Fruit fly (Drosophila melanogaster) whole organism, embryonic: ENCODE results near the gene D12.

Experiments used
- Ada2b ChIP-seq: fragments of 200-800 bp; sonication (Bioruptor generic); IDR thresholded peaks from 2 replicates; pipeline ENCODE4 v1.3.6; 2022; ENCODE audit warnings: missing biosample characterization, missing genetic modification characterization
- Blimp-1 ChIP-seq: fragments of 200-800 bp; sonication (Bioruptor generic); optimal IDR thresholded peaks from 3 replicates; lab custom pipeline; 2018; ENCODE audit warnings: missing biosample characterization, missing genetic modification characterization, mild to moderate bottlenecking, moderate library complexity, missing genetic modification reagents
- BtbVII ChIP-seq: fragments of 200-800 bp; sonication (Bioruptor generic); optimal IDR thresholded peaks from 3 replicates; lab custom pipeline; 2017; ENCODE audit warnings: missing biosample characterization, mild to moderate bottlenecking, missing genetic modification characterization
- CG10565 ChIP-seq: fragments of 200-800 bp; sonication (Bioruptor generic); optimal IDR thresholded peaks from 3 replicates; lab custom pipeline; 2016; ENCODE audit warnings: missing biosample characterization, mild to moderate bottlenecking, missing genetic modification characterization
- CG11560 ChIP-seq: fragments of 200-800 bp; sonication (Bioruptor generic); IDR thresholded peaks from 3 replicates; pipeline ENCODE4 v1.3.6; 2022; ENCODE audit warnings: missing biosample characterization, missing genetic modification characterization
- CG11723 ChIP-seq: fragments of 200-800 bp; sonication (Bioruptor generic); optimal IDR thresholded peaks from 2 replicates; lab custom pipeline; 2017; ENCODE audit warnings: missing biosample characterization, mild to moderate bottlenecking, missing genetic modification characterization
- CG12071 ChIP-seq: fragments of 200-800 bp; sonication (Bioruptor generic); optimal IDR thresholded peaks from 3 replicates; lab custom pipeline; 2018; ENCODE audit warnings: missing biosample characterization, mild to moderate bottlenecking, missing genetic modification characterization
- CG12155 ChIP-seq: fragments of 200-800 bp; sonication (Bioruptor generic); optimal IDR thresholded peaks from 3 replicates; lab custom pipeline; 2016; ENCODE audit warnings: missing biosample characterization, missing genetic modification characterization
- CG13287 ChIP-seq: fragments of 200-800 bp; sonication (Bioruptor generic); IDR thresholded peaks from 2 replicates; pipeline ENCODE4 v1.3.6; 2022; ENCODE audit warnings: missing biosample characterization, missing genetic modification characterization; ENCODE audit not compliant: partially characterized antibody
- CG14860 ChIP-seq: fragments of 200-800 bp; sonication (Bioruptor generic); IDR thresholded peaks from 3 replicates; pipeline ENCODE4 v1.3.6; 2022; ENCODE audit warnings: missing biosample characterization, missing genetic modification characterization; ENCODE audit not compliant: partially characterized antibody
- CG15011 ChIP-seq: fragments of 200-800 bp; sonication (Bioruptor generic); optimal IDR thresholded peaks from 3 replicates; lab custom pipeline; 2018; ENCODE audit warnings: missing biosample characterization, mild to moderate bottlenecking, missing genetic modification characterization
- CG15269 ChIP-seq: fragments of 200-800 bp; sonication (Bioruptor generic); optimal IDR thresholded peaks from 2 replicates; lab custom pipeline; 2018; ENCODE audit warnings: missing biosample characterization, mild to moderate bottlenecking, missing genetic modification characterization, moderate library complexity
- CG1529 ChIP-seq: fragments of 200-800 bp; sonication (Bioruptor generic); optimal IDR thresholded peaks from 3 replicates; lab custom pipeline; 2018; ENCODE audit warnings: missing biosample characterization, missing genetic modification characterization
- CG16813 ChIP-seq: fragments of 200-800 bp; sonication (Bioruptor generic); IDR thresholded peaks from 3 replicates; pipeline ENCODE4 v1.3.6; 2022; ENCODE audit warnings: missing biosample characterization, missing genetic modification characterization; ENCODE audit not compliant: partially characterized antibody
- CG2116 ChIP-seq: fragments of 200-800 bp; sonication (Bioruptor generic); optimal IDR thresholded peaks from 3 replicates; lab custom pipeline; 2018; ENCODE audit warnings: missing biosample characterization, mild to moderate bottlenecking, missing genetic modification characterization
- CG4424 ChIP-seq: fragments of 200-800 bp; sonication (Bioruptor generic); optimal IDR thresholded peaks from 3 replicates; lab custom pipeline; 2016; ENCODE audit warnings: missing biosample characterization, missing genetic modification characterization
- CG6765 ChIP-seq: fragments of 200-800 bp; sonication (Bioruptor generic); optimal IDR thresholded peaks from 3 replicates; lab custom pipeline; 2017; ENCODE audit warnings: missing biosample characterization, mild to moderate bottlenecking, missing genetic modification characterization
- CG6791 ChIP-seq: fragments of 200-800 bp; sonication (Bioruptor generic); IDR thresholded peaks from 3 replicates; pipeline ENCODE4 v1.3.6; 2022; ENCODE audit warnings: missing biosample characterization, missing genetic modification characterization; ENCODE audit not compliant: partially characterized antibody
- D ChIP-seq, 2 experiments: fragments of 200-800 bp in 1 of 2; fragments of >200 bp in 1 of 2; sonication (Bioruptor generic) in 1 of 2; optimal IDR thresholded peaks; 2 replicates in 1 of 2; 3 replicates in 1 of 2; lab custom pipeline; 2017; ENCODE audit warnings: mild to moderate bottlenecking in 1 of 2, missing biosample characterization in 1 of 2, missing genetic modification characterization in 1 of 2, missing genetic modification reagents in 1 of 2
- Dp ChIP-seq: fragments of 200-800 bp; sonication (Bioruptor generic); optimal IDR thresholded peaks from 2 replicates; lab custom pipeline; 2018; ENCODE audit warnings: missing biosample characterization, mild to moderate bottlenecking, missing genetic modification characterization, moderate library complexity
- Dref ChIP-seq: fragments of 200-800 bp; sonication (Bioruptor generic); IDR thresholded peaks from 2 replicates; pipeline ENCODE4 v1.3.6; 2022; ENCODE audit warnings: missing biosample characterization, missing genetic modification characterization
- Hey ChIP-seq: fragments of 200-800 bp; sonication (Bioruptor generic); optimal IDR thresholded peaks from 3 replicates; lab custom pipeline; 2018; ENCODE audit warnings: missing biosample characterization, mild to moderate bottlenecking, missing genetic modification characterization
- Hr39 ChIP-seq: fragments of >200 bp; optimal IDR thresholded peaks from 2 replicates; lab custom pipeline; 2017
- Med ChIP-seq: fragments of 200-800 bp; sonication (Bioruptor generic); peaks from one replicate; lab custom pipeline; 2016; ENCODE audit warnings: missing biosample characterization, missing genetic modification characterization, mild to moderate bottlenecking, inconsistent platforms, moderate library complexity
- Myb ChIP-seq: fragments of 200-800 bp; sonication (Bioruptor generic); optimal IDR thresholded peaks from 2 replicates; lab custom pipeline; 2016; ENCODE audit warnings: missing biosample characterization, missing genetic modification characterization
- Nf-YA ChIP-seq: fragments of 200-800 bp; sonication (Bioruptor generic); IDR thresholded peaks from 2 replicates; pipeline ENCODE4 v1.3.6; 2022; ENCODE audit warnings: missing biosample characterization, missing genetic modification characterization
- NfI ChIP-seq: fragments of 200-800 bp; sonication (Bioruptor generic); optimal IDR thresholded peaks from 3 replicates; lab custom pipeline; 2018; ENCODE audit warnings: missing biosample characterization, mild to moderate bottlenecking, missing genetic modification characterization, moderate library complexity
- Pdp1 ChIP-seq, 2 experiments: fragments of 200-800 bp; sonication (Bioruptor generic); optimal IDR thresholded peaks; 3 replicates each; lab custom pipeline; 2016; ENCODE audit warnings: missing biosample characterization in 2 of 2, missing genetic modification characterization in 2 of 2, mild to moderate bottlenecking in 1 of 2, moderate library complexity in 1 of 2
- Sin3A ChIP-seq: fragments of >200 bp; optimal IDR thresholded peaks from 2 replicates; lab custom pipeline; 2018
- ash1 ChIP-seq: fragments of 200-800 bp; sonication (Bioruptor generic); optimal IDR thresholded peaks from 2 replicates; lab custom pipeline; 2018; ENCODE audit warnings: missing biosample characterization, mild to moderate bottlenecking, missing genetic modification characterization
- br ChIP-seq: fragments of >200 bp; optimal IDR thresholded peaks from 2 replicates; lab custom pipeline; 2017
- crp ChIP-seq, 2 experiments: fragments of 200-800 bp; sonication (Bioruptor generic); optimal IDR thresholded peaks; 2 replicates in 1 of 2; 3 replicates in 1 of 2; lab custom pipeline; 2017; ENCODE audit warnings: missing biosample characterization in 2 of 2, missing genetic modification characterization in 2 of 2, mild to moderate bottlenecking in 1 of 2, moderate library complexity in 1 of 2
- danr ChIP-seq: fragments of 200-800 bp; sonication (Bioruptor generic); IDR thresholded peaks from 2 replicates; pipeline ENCODE4 v1.3.6; 2022; ENCODE audit warnings: missing biosample characterization, missing genetic modification characterization
- dysf ChIP-seq: fragments of 200-800 bp; sonication (Bioruptor generic); IDR thresholded peaks from 3 replicates; pipeline ENCODE4 v1.3.6; 2022; ENCODE audit warnings: missing biosample characterization, missing genetic modification characterization
- hth ChIP-seq: fragments of >200 bp; optimal IDR thresholded peaks from 2 replicates; lab custom pipeline; 2017; ENCODE audit warnings: inconsistent platforms
- jigr1 ChIP-seq: fragments of 200-800 bp; sonication (Bioruptor generic); IDR thresholded peaks from 3 replicates; pipeline ENCODE4 v1.3.6; 2022; ENCODE audit warnings: missing biosample characterization, missing genetic modification characterization
- ken ChIP-seq: fragments of 200-800 bp; sonication (Bioruptor generic); IDR thresholded peaks from 3 replicates; pipeline ENCODE4 v1.3.6; 2022; ENCODE audit warnings: missing biosample characterization, missing genetic modification characterization
- lola ChIP-seq, 3 experiments: fragments of >200 bp in 2 of 3; fragments of 200-800 bp in 1 of 3; sonication (Bioruptor generic) in 1 of 3; optimal IDR thresholded peaks; 2 replicates each; lab custom pipeline; 2017 to 2019; ENCODE audit warnings: missing biosample characterization in 3 of 3, missing genetic modification characterization in 3 of 3, mild to moderate bottlenecking in 1 of 3, moderate library complexity in 1 of 3
- maf-S ChIP-seq: fragments of 200-800 bp; sonication (Bioruptor generic); optimal IDR thresholded peaks from 2 replicates; lab custom pipeline; 2016; ENCODE audit warnings: missing biosample characterization, missing genetic modification characterization
- mirr ChIP-seq: fragments of 200-800 bp; sonication (Bioruptor generic); optimal IDR thresholded peaks from 3 replicates; lab custom pipeline; 2018; ENCODE audit warnings: missing biosample characterization, mild to moderate bottlenecking, missing genetic modification characterization
- pita ChIP-seq: fragments of 200-800 bp; sonication (Bioruptor generic); optimal IDR thresholded peaks from 2 replicates; lab custom pipeline; 2017; ENCODE audit warnings: missing biosample characterization, mild to moderate bottlenecking, missing genetic modification characterization
- salm ChIP-seq: fragments of 200-800 bp; sonication (Bioruptor generic); optimal IDR thresholded peaks from 2 replicates; lab custom pipeline; 2018; ENCODE audit warnings: missing biosample characterization, mild to moderate bottlenecking, missing genetic modification characterization
- schlank ChIP-seq: fragments of 200-800 bp; sonication (Bioruptor generic); optimal IDR thresholded peaks from 2 replicates; lab custom pipeline; 2018; ENCODE audit warnings: missing biosample characterization, mild to moderate bottlenecking, missing genetic modification characterization
- sim ChIP-seq: fragments of 200-800 bp; sonication (Bioruptor generic); IDR thresholded peaks from 2 replicates; pipeline ENCODE4 v1.3.6; 2022; ENCODE audit warnings: missing biosample characterization, missing genetic modification characterization
- trem ChIP-seq: fragments of 200-800 bp; optimal IDR thresholded peaks from 3 replicates; lab custom pipeline; 2019; ENCODE audit warnings: missing biosample characterization, mild to moderate bottlenecking, missing genetic modification characterization, moderate library complexity
- unpg ChIP-seq: fragments of 200-800 bp; sonication (Bioruptor generic); optimal IDR thresholded peaks from 3 replicates; lab custom pipeline; 2018; ENCODE audit warnings: missing biosample characterization, mild to moderate bottlenecking, missing genetic modification characterization, moderate library complexity
- vfl ChIP-seq: fragments of 200-800 bp; sonication (Bioruptor generic); optimal IDR thresholded peaks from 2 replicates; lab custom pipeline; 2016; ENCODE audit warnings: missing biosample characterization, missing genetic modification characterization

The D12 gene

DNA sequence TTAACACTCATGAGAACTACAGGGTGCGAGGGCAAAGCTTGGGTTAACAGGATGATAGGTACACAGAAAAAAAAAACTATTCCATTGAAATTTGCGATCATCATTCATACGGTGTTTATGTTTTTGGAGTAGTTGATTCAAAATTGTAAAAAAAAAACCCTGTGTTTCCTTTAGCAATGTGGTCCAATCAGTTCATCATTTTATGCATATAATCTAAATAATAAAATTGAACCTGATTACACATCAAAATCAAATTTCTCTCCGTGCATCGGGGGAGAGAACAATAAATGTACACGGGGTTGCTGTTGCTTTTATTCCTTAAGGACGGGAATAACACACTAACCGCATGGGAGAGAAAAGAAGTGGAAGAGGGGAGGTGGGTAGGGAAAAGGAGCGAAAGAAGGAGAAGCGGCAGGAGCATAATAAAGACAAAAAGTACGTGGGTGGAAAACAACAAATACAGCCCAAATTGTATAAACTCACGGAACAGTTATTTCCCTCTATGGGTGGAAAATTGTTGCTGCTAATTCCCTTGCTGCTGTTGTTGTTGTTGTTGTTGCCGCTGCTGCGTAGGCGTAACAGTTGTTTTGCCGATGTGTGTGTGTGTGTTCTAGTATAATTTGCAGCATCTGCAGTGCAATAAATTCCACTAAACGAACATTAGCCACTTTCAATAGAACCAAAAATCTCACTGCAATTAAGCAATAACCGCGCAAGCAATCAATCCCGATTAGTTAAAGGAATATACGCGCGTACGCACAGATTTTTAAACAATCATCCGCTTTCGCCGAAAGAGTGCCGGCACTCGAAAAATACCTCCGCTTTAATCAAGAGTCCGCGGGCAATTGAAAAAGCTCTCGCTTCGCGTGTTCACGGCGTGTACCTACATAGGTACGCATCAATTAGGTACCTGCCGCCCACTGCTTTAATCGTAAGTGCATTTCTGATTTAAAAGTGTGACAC is 26.3 kb upstream of the D12 start, which contains the start of gene Agpat2 (continued):
- no peak for TF ChIP-seq D (optimal IDR thresholded peaks at IDR 0.05; lab: Kevin White, UChicago)
- peak; percentile 85 for TF ChIP-seq D (GFP tag; optimal IDR thresholded peaks at IDR 0.05; lab: Kevin White, UChicago)
- peak; percentile 82 for TF ChIP-seq BtbVII (GFP tag; lab: Kevin White, UChicago)
- 0 out of 3 replicates have a peak, but pooled peaks have one; percentile 30 for TF ChIP-seq jigr1 (GFP tag; lab: Robert Waterston, UW)
- peak; percentile 71 for TF ChIP-seq Ada2b (GFP tag; lab: Robert Waterston, UW)
- TF ChIP-seq maf-S (GFP tag; lab: Kevin White, UChicago), result peak; percentile 75
- TF ChIP-seq CG13287 (GFP tag; lab: Robert Waterston, UW), result no peak
- TF ChIP-seq dysf, result peak; percentile 87
- no peak for TF ChIP-seq ash1 (GFP tag; lab: Kevin White, UChicago)
- TF ChIP-seq CG2116 (GFP tag; lab: Kevin White, UChicago), result peak; percentile 29
- peak; percentile 87 for TF ChIP-seq CG15269 (tag; lab: Kevin White, UChicago)
- peak; percentile 67 for TF ChIP-seq vfl (GFP tag; lab: Kevin White, UChicago)
- TF ChIP-seq Dp (GFP tag; lab: Kevin White, UChicago), result no peak
- TF ChIP-seq CG12071 (GFP tag; lab: Kevin White, UChicago), result peak; percentile 70
- peak; percentile 59; the same call in 2 of the 3 replicates for TF ChIP-seq CG11560 (tag; lab: Robert Waterston, UW)
- no peak for TF ChIP-seq Dref (GFP tag; lab: Robert Waterston, UW)
- peak; percentile 61; the same call in 1 of the 2 replicates for TF ChIP-seq Nf-YA (GFP tag; lab: Robert Waterston, UW)
- TF ChIP-seq ken (GFP tag; lab: Robert Waterston, UW), result peak; percentile 81
- peak; percentile 28 for TF ChIP-seq CG6765 (GFP tag; lab: Kevin White, UChicago)
- TF ChIP-seq CG6791 (GFP tag; lab: Robert Waterston, UW), result no peak
- TF ChIP-seq Hey (tag; lab: Kevin White, UChicago), result no peak
- peak; percentile 86 for TF ChIP-seq CG4424
- TF ChIP-seq danr (GFP tag; lab: Robert Waterston, UW), result peak; percentile 70
- no peak for TF ChIP-seq CG14860 (GFP tag; lab: Robert Waterston, UW)
- TF ChIP-seq Myb, result peak; percentile 53
- peak; percentile 70 for TF ChIP-seq CG12155 (GFP tag; lab: Kevin White, UChicago)
- peak; percentile 79 for TF ChIP-seq NfI (GFP tag; lab: Kevin White, UChicago)
- peak; percentile 94 for TF ChIP-seq Med (GFP tag; lab: Kevin White, UChicago)
- TF ChIP-seq CG1529 (GFP tag; lab: Kevin White, UChicago), result peak; percentile 80
- TF ChIP-seq Blimp-1 (GFP tag; lab: Kevin White, UChicago), result peak; percentile 86
- peak; percentile 64 for TF ChIP-seq CG11723 (GFP tag; lab: Kevin White, UChicago)
- TF ChIP-seq mirr (GFP tag; lab: Kevin White, UChicago), result peak; percentile 10
- TF ChIP-seq trem (tag; lab: Kevin White, UChicago), result peak; percentile 81
- no peak for TF ChIP-seq Hr39 (lab: Kevin White, UChicago)
- peak in 1 of 2 experiments; percentile 38 for TF ChIP-seq crp (GFP tag; optimal IDR thresholded peaks at IDR 0.05; lab: Kevin White, UChicago)
- peak; percentile 59 for TF ChIP-seq CG15011 (GFP tag; lab: Kevin White, UChicago)
- peak; percentile 86 for TF ChIP-seq unpg
- TF ChIP-seq CG10565, result peak; percentile 42
- TF ChIP-seq salm (tag; lab: Kevin White, UChicago), result peak; percentile 78
- no peak for TF ChIP-seq Sin3A (lab: Kevin White, UChicago)
- peak; percentile 68 to 78 for TF ChIP-seq Pdp1 (GFP tag; optimal IDR thresholded peaks at IDR 0.05; lab: Kevin White, UChicago)
- no peak for TF ChIP-seq hth
- 0 out of 2 replicates have a peak, but pooled peaks have one; percentile 61 for TF ChIP-seq sim (GFP tag; lab: Robert Waterston, UW)
- no peak for TF ChIP-seq CG16813 (GFP tag; lab: Robert Waterston, UW)
- peak in 1 of 3 experiments; percentile 86 for TF ChIP-seq lola (GFP tag; optimal IDR thresholded peaks at IDR 0.05; lab: Kevin White, UChicago)
- TF ChIP-seq br (lab: Kevin White, UChicago), result no peak
- TF ChIP-seq schlank (tag; lab: Kevin White, UChicago), result peak; percentile 69
- TF ChIP-seq pita (GFP tag; lab: Kevin White, UChicago), result no peak
